Fruit fly (Drosophila melanogaster) whole organism, adult: ENCODE measurements around the gene Ankrd49.

ENCODE experiments used
- CG11617 ChIP-seq: fragments of 200-800 bp; sonication (Bioruptor generic); optimal IDR thresholded peaks from 2 replicates; lab custom pipeline; 2017; ENCODE audit warnings: mild to moderate bottlenecking, missing biosample characterization, missing genetic modification reagents, missing genetic modification characterization
- CG1620 ChIP-seq: fragments of 200-800 bp; sonication (Bioruptor generic); optimal IDR thresholded peaks from 2 replicates; lab custom pipeline; 2016; ENCODE audit warnings: missing biosample characterization, missing genetic modification characterization
- CG33017 ChIP-seq: fragments of 200-800 bp; sonication (Bioruptor generic); optimal IDR thresholded peaks from 2 replicates; lab custom pipeline; 2018; ENCODE audit warnings: missing biosample characterization, mild to moderate bottlenecking, missing genetic modification characterization, moderate library complexity
- CG7101 ChIP-seq: fragments of 200-800 bp; sonication (Bioruptor generic); optimal IDR thresholded peaks from 2 replicates; lab custom pipeline; 2018; ENCODE audit warnings: missing biosample characterization, mild to moderate bottlenecking, missing genetic modification characterization, moderate library complexity
- Clk ChIP-seq: fragments of 200-800 bp; sonication (Bioruptor generic); optimal IDR thresholded peaks from 2 replicates; lab custom pipeline; 2017; ENCODE audit warnings: missing biosample characterization, missing genetic modification characterization
- Crg-1 ChIP-seq: fragments of 200-800 bp; sonication (Bioruptor generic); optimal IDR thresholded peaks from 2 replicates; lab custom pipeline; 2016; ENCODE audit warnings: missing biosample characterization, missing genetic modification characterization
- Hr96 ChIP-seq: fragments of 200-800 bp; sonication (Bioruptor generic); optimal IDR thresholded peaks from 2 replicates; lab custom pipeline; 2016; ENCODE audit warnings: missing biosample characterization, missing genetic modification characterization
- Mnt ChIP-seq: fragments of 200-800 bp; sonication (Bioruptor generic); optimal IDR thresholded peaks from 2 replicates; lab custom pipeline; 2016; ENCODE audit warnings: missing biosample characterization, mild to moderate bottlenecking, missing genetic modification characterization
- bab1 ChIP-seq: fragments of 200-800 bp; sonication (Bioruptor generic); optimal IDR thresholded peaks from 3 replicates; lab custom pipeline; 2019; ENCODE audit warnings: missing biosample characterization, mild to moderate bottlenecking, missing genetic modification characterization, moderate library complexity
- cic ChIP-seq: fragments of 200-800 bp; sonication (Bioruptor generic); optimal IDR thresholded peaks from 2 replicates; lab custom pipeline; 2017; ENCODE audit warnings: missing biosample characterization, mild to moderate bottlenecking, missing genetic modification characterization, moderate library complexity
- kay ChIP-seq: fragments of 200-800 bp; sonication (Bioruptor generic); peaks from one replicate; lab custom pipeline; 2016; ENCODE audit warnings: missing biosample characterization, missing genetic modification characterization, borderline replicate concordance
- pad ChIP-seq: fragments of 200-800 bp; sonication (Bioruptor generic); optimal IDR thresholded peaks from 3 replicates; lab custom pipeline; 2017; ENCODE audit warnings: missing biosample characterization, missing genetic modification characterization, mild to moderate bottlenecking, moderate library complexity, missing genetic modification reagents
- tj ChIP-seq: fragments of 200-800 bp; sonication (Bioruptor generic); optimal IDR thresholded peaks from 3 replicates; lab custom pipeline; 2017; ENCODE audit warnings: missing biosample characterization, mild to moderate bottlenecking, missing genetic modification characterization, moderate library complexity
- toe ChIP-seq: fragments of 200-800 bp; sonication (Bioruptor generic); optimal IDR thresholded peaks from 2 replicates; lab custom pipeline; 2016; ENCODE audit warnings: missing biosample characterization, missing genetic modification characterization

dm6 chr2L:14972133-14972532 is 35.1 kb downstream of the Ankrd49 start, which contains the start of gene side-II:
- TF ChIP-seq Crg-1 (GFP tag; lab: Kevin White, UChicago) (no peak), toe (GFP tag; lab: Kevin White, UChicago) (no peak), CG33017 (tag; lab: Kevin White, UChicago) (no peak), Hr96 (GFP tag; lab: Kevin White, UChicago) (no peak), kay (GFP tag; lab: Kevin White, UChicago) (no peak), bab1 (no peak), Mnt (GFP tag; lab: Kevin White, UChicago) (no peak), CG11617 (no peak), tj (GFP tag; lab: Kevin White, UChicago) (no peak), CG7101 (no peak), pad (no peak), Clk (GFP tag; lab: Kevin White, UChicago) (no peak), CG1620 (GFP tag; lab: Kevin White, UChicago) (no peak), cic (GFP tag; lab: Kevin White, UChicago) (no peak)
